Worm (Caenorhabditis elegans): ENCODE results near the gene semi-1.
A peak's percentile ranks its signal among the peaks of the same experiment; 100 is the strongest.

Gene semi-1

ce11 chrV:13551601-13552000 lies 36.6 kb upstream of the semi-1 start, which contains the start of the genes C56A3.4 and C56A3.5 (continued):
- TF ChIP-seq xnd-1 (tag; optimal IDR thresholded peaks at IDR 0.05), result no peak
- no peak for TF ChIP-seq pbrm-1 (GFP tag; IDR thresholded peaks at IDR 0.05)
- TF ChIP-seq rpc-1 (optimal IDR thresholded peaks at IDR 0.05), result no peak
- TF ChIP-seq rpc-1 (tag; optimal IDR thresholded peaks at IDR 0.05), result no peak
- peak; percentile 53 for TF ChIP-seq attf-5 (GFP tag; optimal IDR thresholded peaks at IDR 0.05)
- no peak for TF ChIP-seq ceh-79 (tag; optimal IDR thresholded peaks at IDR 0.05)
- TF ChIP-seq athp-1 (tag; optimal IDR thresholded peaks at IDR 0.05), result no peak
- TF ChIP-seq hmg-1.2 (GFP tag; IDR thresholded peaks at IDR 0.05), result 0 out of 2 replicates have a peak, but pooled peaks have one; percentile 21
- TF ChIP-seq lin-54 (GFP tag; optimal IDR thresholded peaks at IDR 0.05), result no peak
- TF ChIP-seq mxl-1 (tag; optimal IDR thresholded peaks at IDR 0.05), result no peak
- no peak for TF ChIP-seq snpc-1.3 (tag; optimal IDR thresholded peaks at IDR 0.05; ENCODE audit: insufficient read depth)
- TF ChIP-seq lin-40 (tag; optimal IDR thresholded peaks at IDR 0.05), result peak; percentile 4
- TF ChIP-seq dpff-1 (tag; optimal IDR thresholded peaks at IDR 0.05), result no peak
- no peak for TF ChIP-seq tbp1 (GFP tag; optimal IDR thresholded peaks at IDR 0.05)
- TF ChIP-seq F52B5.7 (tag; optimal IDR thresholded peaks at IDR 0.05), result no peak
- no peak for TF ChIP-seq sea-2 (GFP tag; IDR thresholded peaks at IDR 0.05)
- TF ChIP-seq Y56A3A.18 (GFP tag; IDR thresholded peaks at IDR 0.05), result no peak
- peak; percentile 48 for TF ChIP-seq ZK185.1 (tag; optimal IDR thresholded peaks at IDR 0.05; ENCODE audit: poor library complexity, severe bottlenecking)
- TF ChIP-seq zim-3 (tag; optimal IDR thresholded peaks at IDR 0.05), result no peak
- 0 out of 2 replicates have a peak, but pooled peaks have one; percentile 29 for TF ChIP-seq attf-3 (GFP tag; conservative IDR thresholded peaks at IDR 0.05)
- peak in 1 of 3 experiments; percentile 20 for TF ChIP-seq lin-35 (GFP tag; optimal IDR thresholded peaks at IDR 0.05)
- TF ChIP-seq Y95B8A.8 (GFP tag; IDR thresholded peaks at IDR 0.05), result no peak
- no peak for TF ChIP-seq F22D6.2 (tag; optimal IDR thresholded peaks at IDR 0.05)
- TF ChIP-seq ekl-4 (GFP tag; IDR thresholded peaks at IDR 0.05), result no peak
- no peak for TF ChIP-seq C06A6.2 (GFP tag; conservative IDR thresholded peaks at IDR 0.05)
- no peak for TF ChIP-seq F33H1.4 (GFP tag; IDR thresholded peaks at IDR 0.05)
- no peak; the same call in 1 of the 2 replicates for TF ChIP-seq dox-1 (GFP tag; IDR thresholded peaks at IDR 0.05)
- TF ChIP-seq ceh-58 (GFP tag; IDR thresholded peaks at IDR 0.05), result no peak
- no peak for TF ChIP-seq repo-1 (tag; optimal IDR thresholded peaks at IDR 0.05)
- TF ChIP-seq let-526 (GFP tag; IDR thresholded peaks at IDR 0.05), result peak; percentile 63; the same call in 1 of the 2 replicates
- no peak for TF ChIP-seq C17E4.6 (GFP tag; IDR thresholded peaks at IDR 0.05)
- no peak for TF ChIP-seq hrde-1 (tag; optimal IDR thresholded peaks at IDR 0.05; ENCODE audit: borderline replicate concordance)
- no peak for TF ChIP-seq bed-2 (GFP tag; IDR thresholded peaks at IDR 0.05)
- TF ChIP-seq akir-1 (GFP tag; optimal IDR thresholded peaks at IDR 0.05), result no peak
- TF ChIP-seq madf-3 (GFP tag; IDR thresholded peaks at IDR 0.05), result no peak
- TF ChIP-seq D2030.7 (GFP tag; IDR thresholded peaks at IDR 0.05), result 0 out of 2 replicates have a peak, but pooled peaks have one; percentile 26
- no peak for TF ChIP-seq Y79H2A.3 (GFP tag; conservative IDR thresholded peaks at IDR 0.05)
- no peak for TF ChIP-seq T26A5.8 (tag; optimal IDR thresholded peaks at IDR 0.05)
- TF ChIP-seq ztf-25 (GFP tag; IDR thresholded peaks at IDR 0.05), result 0 out of 2 replicates have a peak, but pooled peaks have one; percentile 10
- TF ChIP-seq him-1 (tag; optimal IDR thresholded peaks at IDR 0.05), result no peak
- TF ChIP-seq nfya-1 (tag; optimal IDR thresholded peaks at IDR 0.05; ENCODE audit: borderline replicate concordance, insufficient read depth), result no peak
- peak; percentile 58 for TF ChIP-seq ceh-27 (GFP tag; optimal IDR thresholded peaks at IDR 0.05)
- TF ChIP-seq B0019.2 (GFP tag; conservative IDR thresholded peaks at IDR 0.05), result no peak
- no peak for TF ChIP-seq egrh-3 (GFP tag; IDR thresholded peaks at IDR 0.05)
- peak; percentile 28 for TF ChIP-seq unc-130 (GFP tag; optimal IDR thresholded peaks at IDR 0.05)
- TF ChIP-seq hsf-1 (GFP tag; IDR thresholded peaks at IDR 0.05), result no peak
- TF ChIP-seq madf-10 (tag; optimal IDR thresholded peaks at IDR 0.05), result no peak
- TF ChIP-seq sptf-2 (GFP tag; optimal IDR thresholded peaks at IDR 0.05), result no peak
- TF ChIP-seq nhr-80 (tag; optimal IDR thresholded peaks at IDR 0.05), result peak; percentile 26
